Fruit fly (Drosophila melanogaster) whole organism, wandering third instar larva: ENCODE data around the gene Apc.

Experiments used
- CG32264 ChIP-seq: fragments of 200-800 bp; sonication (Bioruptor generic); optimal IDR thresholded peaks from 2 replicates; lab custom pipeline; 2016; ENCODE audit warnings: missing biosample characterization, missing genetic modification characterization
- CG9705 ChIP-seq: fragments of 200-800 bp; sonication (Bioruptor generic); optimal IDR thresholded peaks from 2 replicates; lab custom pipeline; 2018; ENCODE audit warnings: missing biosample characterization, mild to moderate bottlenecking, missing genetic modification characterization
- CrebA ChIP-seq: fragments of 200-800 bp; sonication (Bioruptor generic); optimal IDR thresholded peaks from 2 replicates; lab custom pipeline; 2016; ENCODE audit warnings: missing biosample characterization, mild to moderate bottlenecking, missing genetic modification characterization, borderline replicate concordance
- Dfd ChIP-seq: fragments of >200 bp; optimal IDR thresholded peaks from 2 replicates; lab custom pipeline; 2017; ENCODE audit warnings: missing biosample characterization, missing genetic modification characterization
- HLH106 ChIP-seq: fragments of 200-800 bp; optimal IDR thresholded peaks from 3 replicates; lab custom pipeline; 2019; ENCODE audit warnings: missing biosample characterization, mild to moderate bottlenecking, missing genetic modification characterization, moderate library complexity
- Hnf4 ChIP-seq: fragments of 200-800 bp; sonication (Bioruptor generic); optimal IDR thresholded peaks from 2 replicates; lab custom pipeline; 2016; ENCODE audit warnings: missing biosample characterization, mild to moderate bottlenecking, missing genetic modification characterization
- Hr78 ChIP-seq: fragments of >200 bp; optimal IDR thresholded peaks from 2 replicates; lab custom pipeline; 2017; ENCODE audit warnings: missing biosample characterization, missing genetic modification characterization
- Hr83 ChIP-seq: fragments of 200-300 bp; sonication (Bioruptor generic); optimal IDR thresholded peaks from 2 replicates; lab custom pipeline; 2016; ENCODE audit warnings: missing biosample characterization, mild to moderate bottlenecking, missing genetic modification characterization, moderate library complexity; ENCODE audit not compliant: poor library complexity, severe bottlenecking
- Jra ChIP-seq: sonication (Bioruptor generic); optimal IDR thresholded peaks from 2 replicates; lab custom pipeline; 2016; ENCODE audit warnings: missing biosample characterization, missing genetic modification characterization
- Mio ChIP-seq: sonication (Bioruptor generic); optimal IDR thresholded peaks from 2 replicates; lab custom pipeline; 2016; ENCODE audit warnings: missing biosample characterization, missing genetic modification characterization
- Myc ChIP-seq: fragments of >200 bp; optimal IDR thresholded peaks from 2 replicates; lab custom pipeline; 2017
- N ChIP-seq: fragments of >200 bp; optimal IDR thresholded peaks from 2 replicates; lab custom pipeline; 2018; ENCODE audit warnings: missing biosample characterization, missing external identifiers, missing genetic modification characterization
- OdsH ChIP-seq: fragments of 200-800 bp; sonication (Bioruptor generic); optimal IDR thresholded peaks from 2 replicates; lab custom pipeline; 2016; ENCODE audit warnings: missing biosample characterization, mild to moderate bottlenecking, missing genetic modification characterization
- Rel ChIP-seq, 2 experiments: fragments of 200-800 bp; sonication (Bioruptor generic) in 1 of 2; optimal IDR thresholded peaks; 2 replicates in 1 of 2; 3 replicates in 1 of 2; lab custom pipeline; 2016 to 2019; ENCODE audit warnings: mild to moderate bottlenecking in 2 of 2, missing biosample characterization in 2 of 2, missing genetic modification characterization in 2 of 2, moderate library complexity in 1 of 2
- Sp1 ChIP-seq: fragments of 200-800 bp; sonication (Bioruptor generic); optimal IDR thresholded peaks from 3 replicates; lab custom pipeline; 2019; ENCODE audit warnings: missing biosample characterization, mild to moderate bottlenecking, missing genetic modification characterization, moderate library complexity
- Vsx2 ChIP-seq: fragments of 200-300, 225-300 bp; sonication (Bioruptor generic); optimal IDR thresholded peaks from 2 replicates; lab custom pipeline; 2018; ENCODE audit warnings: missing biosample characterization, missing genetic modification characterization; ENCODE audit not compliant: partially characterized antibody
- br ChIP-seq: fragments of 200-800 bp; sonication (Bioruptor generic); optimal IDR thresholded peaks from 2 replicates; lab custom pipeline; 2016; ENCODE audit warnings: missing biosample characterization, missing genetic modification characterization
- dl ChIP-seq, 2 experiments: fragments of 175-275, 200-275 bp in 1 of 2; fragments of 200-275 bp in 1 of 2; sonication (Bioruptor generic); optimal IDR thresholded peaks; lab custom pipeline; 2018; ENCODE audit warnings: mild to moderate bottlenecking in 2 of 2, missing biosample characterization in 2 of 2, missing genetic modification characterization in 2 of 2, moderate library complexity in 2 of 2; ENCODE audit not compliant: partially characterized antibody in 2 of 2, insufficient read depth in 1 of 2
- dmrt93B ChIP-seq: fragments of 200-800 bp; sonication (Bioruptor generic); optimal IDR thresholded peaks from 2 replicates; lab custom pipeline; 2018; ENCODE audit warnings: missing biosample characterization, mild to moderate bottlenecking, missing genetic modification characterization
- dsf ChIP-seq: sonication (Bioruptor generic); optimal IDR thresholded peaks from 2 replicates; lab custom pipeline; 2016; ENCODE audit warnings: missing biosample characterization, missing genetic modification characterization, borderline replicate concordance
- ey ChIP-seq: fragments of 200-800 bp; sonication (Bioruptor generic); optimal IDR thresholded peaks from 2 replicates; lab custom pipeline; 2016; ENCODE audit warnings: missing biosample characterization, missing genetic modification characterization
- foxo ChIP-seq, 2 experiments: fragments of 200-800 bp; sonication (Bioruptor generic); optimal IDR thresholded peaks; 2 replicates in 1 of 2; 3 replicates in 1 of 2; lab custom pipeline; 2016 to 2017; ENCODE audit warnings: missing biosample characterization in 2 of 2, missing genetic modification characterization in 2 of 2
- fru ChIP-seq: fragments of 200-800 bp; sonication (Bioruptor generic); optimal IDR thresholded peaks from 3 replicates; lab custom pipeline; 2016; ENCODE audit warnings: missing biosample characterization, mild to moderate bottlenecking, missing genetic modification characterization
- h ChIP-seq: fragments of 200-800 bp; sonication (Bioruptor generic); optimal IDR thresholded peaks from 3 replicates; lab custom pipeline; 2016; ENCODE audit warnings: missing biosample characterization, mild to moderate bottlenecking, missing genetic modification characterization
- jim ChIP-seq: fragments of 175-275, 200-325 bp; sonication (Bioruptor generic); optimal IDR thresholded peaks from 2 replicates; lab custom pipeline; 2016; ENCODE audit warnings: missing biosample characterization, mild to moderate bottlenecking, missing genetic modification characterization
- lola ChIP-seq: fragments of >200 bp; optimal IDR thresholded peaks from 2 replicates; lab custom pipeline; 2017; ENCODE audit warnings: missing biosample characterization, missing genetic modification characterization
- pan ChIP-seq: fragments of >200 bp; optimal IDR thresholded peaks from 2 replicates; lab custom pipeline; 2017
- psq ChIP-seq: fragments of 200-800 bp; sonication (Bioruptor generic); optimal IDR thresholded peaks from 3 replicates; lab custom pipeline; 2017; ENCODE audit warnings: missing biosample characterization, mild to moderate bottlenecking, missing genetic modification characterization, moderate library complexity
- rgr ChIP-seq: fragments of 200-800 bp; sonication (Bioruptor generic); optimal IDR thresholded peaks from 3 replicates; lab custom pipeline; 2016; ENCODE audit warnings: missing biosample characterization, mild to moderate bottlenecking, missing genetic modification characterization
- sage ChIP-seq: fragments of 200-800 bp; sonication (Bioruptor generic); optimal IDR thresholded peaks from 2 replicates; lab custom pipeline; 2016; ENCODE audit warnings: missing biosample characterization, mild to moderate bottlenecking, missing genetic modification characterization
- sv ChIP-seq: fragments of 200-800 bp; sonication (Bioruptor generic); optimal IDR thresholded peaks from 3 replicates; lab custom pipeline; 2016; ENCODE audit warnings: missing biosample characterization, missing genetic modification characterization
- usp ChIP-seq: fragments of >200 bp; optimal IDR thresholded peaks from 2 replicates; lab custom pipeline; 2017; ENCODE audit warnings: missing biosample characterization, missing genetic modification characterization

Apc gene

DNA sequence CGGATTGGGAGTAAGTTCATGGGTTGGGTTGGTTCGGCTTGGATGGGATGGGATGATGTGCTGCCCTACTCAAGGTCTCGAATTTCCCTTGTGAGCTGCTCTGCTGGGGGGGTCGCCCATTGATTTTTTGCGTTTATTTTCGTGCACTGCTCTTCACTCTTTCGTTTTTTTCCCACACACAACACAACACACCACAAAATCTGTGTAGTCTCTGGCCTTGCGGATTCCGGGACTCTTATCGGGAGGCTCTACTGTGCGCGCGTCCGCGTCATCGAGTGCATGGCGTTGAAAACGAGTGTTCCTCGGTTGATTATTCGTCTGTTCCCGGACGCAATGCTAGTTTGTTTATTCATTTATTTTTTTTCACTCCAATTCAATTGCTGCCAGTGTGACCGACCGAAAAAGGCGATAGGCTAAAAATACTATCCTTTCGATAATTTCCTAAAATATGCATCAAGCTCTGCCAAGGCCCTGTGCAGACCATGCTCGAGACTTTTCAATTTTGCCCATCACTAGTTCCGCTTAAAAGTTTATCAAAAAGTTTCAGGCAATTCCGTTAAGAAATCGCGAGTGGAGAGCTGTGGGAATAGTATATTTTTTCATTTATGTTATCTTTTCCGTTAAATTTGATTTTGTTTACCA, 12.8 kb downstream of the Apc start, which contains the start of gene WASp:
Gene WASp, minus strand, starts transcription at position 399 of the 642 bp plus-strand sequence.
- TF ChIP-seq dmrt93B (GFP tag; lab: Kevin White, UChicago), result peak; percentile 62
- no peak for TF ChIP-seq jim (GFP tag; lab: Kevin White, UChicago)
- TF ChIP-seq sv, result peak; percentile 17
- TF ChIP-seq Mio (GFP tag; lab: Kevin White, UChicago), result no peak
- TF ChIP-seq Vsx2 (GFP tag; lab: Kevin White, UChicago), result no peak
- no peak for TF ChIP-seq br (GFP tag; lab: Kevin White, UChicago)
- peak in 1 of 2 experiments; percentile 55 for TF ChIP-seq foxo (GFP tag; optimal IDR thresholded peaks at IDR 0.05; lab: Kevin White, UChicago)
- no peak for TF ChIP-seq dsf
- TF ChIP-seq Rel (GFP tag; optimal IDR thresholded peaks at IDR 0.05; lab: Kevin White, UChicago), result no peak
- TF ChIP-seq Rel (tag; optimal IDR thresholded peaks at IDR 0.05; lab: Kevin White, UChicago), result peak; percentile 76
- TF ChIP-seq psq (GFP tag; lab: Kevin White, UChicago), result peak; percentile 5
- TF ChIP-seq HLH106 (tag; lab: Kevin White, UChicago), result peak; percentile 66
- TF ChIP-seq rgr (GFP tag; lab: Kevin White, UChicago), result no peak
- TF ChIP-seq lola (GFP tag; lab: Kevin White, UChicago), result no peak
- TF ChIP-seq pan (lab: Kevin White, UChicago), result no peak
- peak; percentile 30 for TF ChIP-seq CG32264 (GFP tag; lab: Kevin White, UChicago)
- TF ChIP-seq h, result no peak
- TF ChIP-seq fru (GFP tag; lab: Kevin White, UChicago), result peak; percentile 38
- peak; percentile 35 for TF ChIP-seq CG9705
- no peak for TF ChIP-seq Myc (lab: Kevin White, UChicago)
- no peak for TF ChIP-seq Sp1 (GFP tag; lab: Kevin White, UChicago)
- TF ChIP-seq usp (GFP tag; lab: Kevin White, UChicago), result no peak
- TF ChIP-seq sage, result no peak
- TF ChIP-seq Hr78 (GFP tag; lab: Kevin White, UChicago), result no peak
- TF ChIP-seq N, result no peak
- peak; percentile 67 for TF ChIP-seq Hr83 (GFP tag; lab: Kevin White, UChicago)
- TF ChIP-seq OdsH (GFP tag; lab: Kevin White, UChicago), result peak; percentile 43
- TF ChIP-seq dl (GFP tag; optimal IDR thresholded peaks at IDR 0.05; lab: Kevin White, UChicago; ENCODE audit: insufficient read depth in 1 of 2, partially characterized antibody in 2 of 2), result no peak
- TF ChIP-seq ey, result peak; percentile 29

DNA sequence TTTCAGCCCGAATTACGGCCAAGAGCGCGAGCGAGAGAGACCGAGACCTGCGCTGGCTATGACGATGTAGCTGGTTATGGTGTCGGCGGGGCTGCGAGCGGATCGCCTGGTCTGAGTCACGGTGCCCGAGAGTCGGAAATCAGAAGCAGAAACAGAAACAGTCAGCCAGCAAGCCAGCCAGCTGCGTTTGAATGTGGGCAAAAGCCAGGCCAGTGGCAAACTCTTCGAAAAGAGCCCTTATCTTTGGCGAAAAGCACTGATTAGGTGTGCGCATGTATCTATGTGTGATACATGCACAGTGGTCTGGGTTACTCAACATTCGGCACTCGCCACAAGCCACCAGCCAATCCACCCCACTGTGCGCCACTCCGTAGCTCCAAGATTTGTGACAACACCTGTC, 13.4 kb downstream of the Apc start:
- TF ChIP-seq usp (GFP tag; lab: Kevin White, UChicago) (no peak), foxo (GFP tag; optimal IDR thresholded peaks at IDR 0.05; lab: Kevin White, UChicago) (peak in 1 of 2 experiments; percentile 21), h (peak; percentile 52)

dm6 chr3R:28830746-28831145, 13.8 kb downstream of the Apc start:
- peak; percentile 16 for TF ChIP-seq OdsH (GFP tag; lab: Kevin White, UChicago)
- no peak for TF ChIP-seq Myc (lab: Kevin White, UChicago)
- no peak for TF ChIP-seq Hr78 (GFP tag; lab: Kevin White, UChicago)
- no peak for TF ChIP-seq dl (GFP tag; optimal IDR thresholded peaks at IDR 0.05; lab: Kevin White, UChicago; ENCODE audit: insufficient read depth in 1 of 2, partially characterized antibody in 2 of 2)
- TF ChIP-seq ey, result peak; percentile 45
- TF ChIP-seq Rel (GFP tag; optimal IDR thresholded peaks at IDR 0.05; lab: Kevin White, UChicago), result no peak
- TF ChIP-seq Rel (tag; optimal IDR thresholded peaks at IDR 0.05; lab: Kevin White, UChicago), result peak; percentile 64
- TF ChIP-seq Jra, result no peak
- TF ChIP-seq Dfd (GFP tag; lab: Kevin White, UChicago), result no peak
- TF ChIP-seq Hnf4 (GFP tag; lab: Kevin White, UChicago), result no peak
- no peak for TF ChIP-seq usp (GFP tag; lab: Kevin White, UChicago)
- no peak for TF ChIP-seq Sp1 (GFP tag; lab: Kevin White, UChicago)
- no peak for TF ChIP-seq foxo (GFP tag; optimal IDR thresholded peaks at IDR 0.05; lab: Kevin White, UChicago)
- TF ChIP-seq CG32264 (GFP tag; lab: Kevin White, UChicago), result no peak
- TF ChIP-seq HLH106 (tag; lab: Kevin White, UChicago), result peak; percentile 60
- TF ChIP-seq sage, result no peak
- TF ChIP-seq dmrt93B (GFP tag; lab: Kevin White, UChicago), result no peak
- TF ChIP-seq pan (lab: Kevin White, UChicago), result no peak
- no peak for TF ChIP-seq CG9705
- peak; percentile 44 for TF ChIP-seq br (GFP tag; lab: Kevin White, UChicago)
- peak; percentile 7 for TF ChIP-seq psq (GFP tag; lab: Kevin White, UChicago)
- no peak for TF ChIP-seq CrebA (GFP tag; lab: Kevin White, UChicago)
- TF ChIP-seq h, result no peak
- peak; percentile 2 for TF ChIP-seq rgr (GFP tag; lab: Kevin White, UChicago)
- no peak for TF ChIP-seq N
- TF ChIP-seq fru (GFP tag; lab: Kevin White, UChicago), result peak; percentile 49
- TF ChIP-seq, all 38 proteins: peak for 8
